Worm (Caenorhabditis elegans): ENCODE data around the gene nkb-2.

Gene nkb-2

ce11 chrIV:10584237-10584636, 6.5 kb upstream of the nkb-2 start, which contains the start of gene oac-8:
oac-8 (plus strand) TSS chrIV:10584537.
- TF ChIP-seq attf-5 (GFP tag; optimal IDR thresholded peaks at IDR 0.05) (no peak), B0035.1 (tag; optimal IDR thresholded peaks at IDR 0.05) (no peak), lag-1 (GFP tag; IDR thresholded peaks at IDR 0.05) (no peak), Y67H2A.10 (GFP tag; conservative IDR thresholded peaks at IDR 0.05) (no peak)

ce11 chrIV:10589072-10589471, 1.7 kb upstream of the nkb-2 start, which contains the start of gene C43F9.4:
C43F9.4 (minus strand) TSS chrIV:10589172.
- no peak for TF ChIP-seq snpc-1.3 (tag; optimal IDR thresholded peaks at IDR 0.05; ENCODE audit: insufficient read depth)
- TF ChIP-seq aptf-2 (GFP tag; conservative IDR thresholded peaks at IDR 0.05) = no peak
- no peak for TF ChIP-seq snpc-4 (GFP tag; optimal IDR thresholded peaks at IDR 0.05)
- no peak for TF ChIP-seq snpc-4 (tag; optimal IDR thresholded peaks at IDR 0.05)
- no peak for TF ChIP-seq rec-8 (tag; optimal IDR thresholded peaks at IDR 0.05)
- TF ChIP-seq nhr-27 (tag; optimal IDR thresholded peaks at IDR 0.05) = no peak
- TF ChIP-seq ZK185.1 (tag; optimal IDR thresholded peaks at IDR 0.05; ENCODE audit: poor library complexity, severe bottlenecking) = no peak
- no peak for TF ChIP-seq repo-1 (tag; optimal IDR thresholded peaks at IDR 0.05)
- no peak for TF ChIP-seq mel-28 (tag; optimal IDR thresholded peaks at IDR 0.05; ENCODE audit: borderline replicate concordance)
- no peak for TF ChIP-seq B0336.3 (GFP tag; IDR thresholded peaks at IDR 0.05)
- TF ChIP-seq D2030.7 (GFP tag; IDR thresholded peaks at IDR 0.05) = no peak
- TF ChIP-seq dpl-1 (GFP tag; optimal IDR thresholded peaks at IDR 0.05) = no peak
- TF ChIP-seq nfya-1 (tag; optimal IDR thresholded peaks at IDR 0.05; ENCODE audit: borderline replicate concordance, insufficient read depth) = no peak
- no peak for TF ChIP-seq madf-8 (GFP tag; conservative IDR thresholded peaks at IDR 0.05)
- TF ChIP-seq zim-3 (tag; optimal IDR thresholded peaks at IDR 0.05) = no peak

- TF ChIP-seq dpff-1 (tag; optimal IDR thresholded peaks at IDR 0.05) = no peak
- TF ChIP-seq let-607 (tag; optimal IDR thresholded peaks at IDR 0.05) = no peak
- no peak for TF ChIP-seq lsl-1 (GFP tag; optimal IDR thresholded peaks at IDR 0.05)
- no peak for TF ChIP-seq attf-5 (GFP tag; optimal IDR thresholded peaks at IDR 0.05)
- no peak for TF ChIP-seq ceh-27 (GFP tag; optimal IDR thresholded peaks at IDR 0.05)
- TF ChIP-seq aptf-2 (GFP tag; conservative IDR thresholded peaks at IDR 0.05) = no peak
- TF ChIP-seq him-1 (tag; optimal IDR thresholded peaks at IDR 0.05) = no peak
- TF ChIP-seq C17E4.6 (GFP tag; IDR thresholded peaks at IDR 0.05) = no peak
- no peak for TF ChIP-seq F22D6.2 (tag; optimal IDR thresholded peaks at IDR 0.05)
- no peak for TF ChIP-seq nhr-179 (tag; optimal IDR thresholded peaks at IDR 0.05)
- TF ChIP-seq sptf-2 (GFP tag; optimal IDR thresholded peaks at IDR 0.05) = no peak
- TF ChIP-seq ceh-100 (GFP tag; IDR thresholded peaks at IDR 0.05) = no peak
- TF ChIP-seq madf-6 (GFP tag; IDR thresholded peaks at IDR 0.05) = no peak
- no peak for TF ChIP-seq die-1 (tag; optimal IDR thresholded peaks at IDR 0.05)
Measured at ce11 chrIV:10593570-10593969, 2.8 kb downstream of the nkb-2 start, which contains the start of gene C43F9.7. C43F9.7 (minus strand) TSS chrIV:10593670.

ce11 chrIV:10596505-10596904, 5.8 kb downstream of the nkb-2 start, which contains the start of gene C43F9.11:
C43F9.11 (plus strand) TSS chrIV:10596805.
- TF ChIP-seq Y67H2A.10 (GFP tag; conservative IDR thresholded peaks at IDR 0.05) = no peak
- TF ChIP-seq sdz-38 (tag; optimal IDR thresholded peaks at IDR 0.05) = no peak
- no peak for TF ChIP-seq T26A5.8 (tag; optimal IDR thresholded peaks at IDR 0.05)
- TF ChIP-seq nfya-2 (GFP tag; IDR thresholded peaks at IDR 0.05) = no peak
- no peak for TF ChIP-seq mcd-1 (GFP tag; IDR thresholded peaks at IDR 0.05)
- TF ChIP-seq Y53G8AR.9 (GFP tag; conservative IDR thresholded peaks at IDR 0.05) = no peak
